Fruit fly (Drosophila melanogaster): ENCODE measurements around the gene Blos4.

- TF ChIP-seq rgr (GFP tag; optimal IDR thresholded peaks at IDR 0.05): no peak
- TF ChIP-seq Myc (optimal IDR thresholded peaks at IDR 0.05): no peak
- TF ChIP-seq br (GFP tag; optimal IDR thresholded peaks at IDR 0.05): no peak
- no peak for TF ChIP-seq usp (GFP tag; optimal IDR thresholded peaks at IDR 0.05)
- TF ChIP-seq GATAd (GFP tag; optimal IDR thresholded peaks at IDR 0.05): no peak
- no peak for TF ChIP-seq CG9705 (GFP tag; optimal IDR thresholded peaks at IDR 0.05)
- no peak for TF ChIP-seq Vsx2 (GFP tag; optimal IDR thresholded peaks at IDR 0.05; ENCODE audit: partially characterized antibody)
- TF ChIP-seq ey (GFP tag; optimal IDR thresholded peaks at IDR 0.05): no peak
- TF ChIP-seq CG32264 (GFP tag; optimal IDR thresholded peaks at IDR 0.05): no peak
- TF ChIP-seq h (GFP tag; optimal IDR thresholded peaks at IDR 0.05): no peak
- no peak for TF ChIP-seq jim (GFP tag; optimal IDR thresholded peaks at IDR 0.05)
These were observed 45.8 kb downstream of the Blos4 start for dm6 chr3L:10924683-10925082.
